Worm (Caenorhabditis elegans) whole organism, L2 larva: Measurements from ENCODE around the gene rab-3.

Experiments
- aly-2 ChIP-seq: fragments of 150-350 bp; optimal IDR thresholded peaks from 2 replicates; lab custom pipeline; 2014; ENCODE audit warnings: missing biosample characterization, missing genetic modification characterization
- ama-1 ChIP-seq: fragments of 150-350 bp; optimal IDR thresholded peaks from 2 replicates; lab custom pipeline; 2018; ENCODE audit warnings: inconsistent platforms
- elt-1 ChIP-seq: fragments of 150-350 bp; optimal IDR thresholded peaks from 2 replicates; lab custom pipeline; 2014; ENCODE audit warnings: missing biosample characterization, missing genetic modification characterization
- fos-1 ChIP-seq: fragments of 150-350 bp; optimal IDR thresholded peaks from 2 replicates; lab custom pipeline; 2014; ENCODE audit warnings: missing biosample characterization, missing genetic modification characterization
- lin-39 ChIP-seq: fragments of 150-350 bp; optimal IDR thresholded peaks from 2 replicates; lab custom pipeline; 2014; ENCODE audit warnings: missing biosample characterization, missing genetic modification reagents, missing genetic modification characterization
- lsy-2 ChIP-seq, 2 experiments: fragments of 150-350 bp in 1 of 2; sonication (generic microtip) in 1 of 2; optimal IDR thresholded peaks; 2 replicates each; lab custom pipeline; 2014 to 2017; ENCODE audit warnings: missing biosample characterization in 2 of 2, missing genetic modification characterization in 2 of 2
- nhr-11 ChIP-seq: fragments of 150-350 bp; optimal IDR thresholded peaks from 2 replicates; lab custom pipeline; 2014; ENCODE audit warnings: missing biosample characterization, missing genetic modification characterization
- nhr-23 ChIP-seq: fragments of 150-350 bp; optimal IDR thresholded peaks from 2 replicates; lab custom pipeline; 2014; ENCODE audit warnings: missing biosample characterization, missing genetic modification reagents, missing genetic modification characterization
- peb-1 ChIP-seq: fragments of 150-350 bp; optimal IDR thresholded peaks from 2 replicates; lab custom pipeline; 2014; ENCODE audit warnings: missing biosample characterization, missing genetic modification characterization
- sem-4 ChIP-seq: fragments of 150-350 bp; optimal IDR thresholded peaks from 2 replicates; lab custom pipeline; 2014; ENCODE audit warnings: missing biosample characterization, missing genetic modification reagents, missing genetic modification characterization
- skn-1 ChIP-seq: sonication (generic microtip); optimal IDR thresholded peaks from 2 replicates; lab custom pipeline; 2017; ENCODE audit warnings: missing biosample characterization, missing genetic modification characterization
- snpc-4 ChIP-seq: fragments of 150-350 bp; optimal IDR thresholded peaks from 2 replicates; lab custom pipeline; 2014; ENCODE audit warnings: missing biosample characterization, missing genetic modification characterization
- unc-62 ChIP-seq: fragments of 150-350 bp; optimal IDR thresholded peaks from 2 replicates; lab custom pipeline; 2014; ENCODE audit warnings: missing biosample characterization, missing genetic modification reagents, missing genetic modification characterization

DNA sequence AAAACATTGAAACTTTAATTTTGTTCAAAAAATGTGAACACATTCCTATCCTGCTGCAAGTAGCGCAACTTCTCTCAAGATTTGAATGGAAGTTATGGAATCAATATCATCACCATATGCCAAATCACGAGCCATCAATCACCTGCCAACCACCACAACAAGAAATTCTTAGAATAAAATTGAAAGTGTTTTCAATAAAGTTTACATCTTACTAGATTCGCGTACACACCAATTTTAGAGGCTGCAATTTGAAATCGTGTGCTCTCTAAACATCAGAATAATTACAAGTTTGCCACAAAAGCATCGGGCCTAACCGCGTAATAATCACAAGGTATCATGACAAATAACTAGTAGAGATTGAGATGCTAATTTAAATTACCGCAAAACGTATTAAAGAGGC is 47.2 kb upstream of the rab-3 start:
- TF ChIP-seq skn-1 (tag; lab: Kevin White, UChicago) = no peak
- no peak for TF ChIP-seq nhr-11 (tag; lab: Kevin White, UChicago)
- no peak for TF ChIP-seq ama-1 (lab: Kevin White, UChicago)
- TF ChIP-seq unc-62 (GFP tag; lab: Kevin White, UChicago) = no peak
- no peak for TF ChIP-seq elt-1 (tag; lab: Kevin White, UChicago)
- TF ChIP-seq sem-4 (tag; lab: Kevin White, UChicago) = no peak
- TF ChIP-seq aly-2 = no peak
- TF ChIP-seq fos-1 (tag; lab: Kevin White, UChicago) = no peak
- TF ChIP-seq lin-39 (tag; lab: Kevin White, UChicago) = no peak
- no peak for TF ChIP-seq snpc-4 (tag; lab: Kevin White, UChicago)
- TF ChIP-seq lsy-2 (tag; optimal IDR thresholded peaks at IDR 0.05; lab: Kevin White, UChicago) = no peak
- no peak for TF ChIP-seq peb-1 (tag; lab: Kevin White, UChicago)
- TF ChIP-seq nhr-23 (tag; lab: Kevin White, UChicago) = no peak
